Worm (Caenorhabditis elegans) whole organism, L2 larva: Measurements from ENCODE around the gene ZK287.9.

ENCODE experiments used
- ZK546.5 ChIP-seq: sonication (generic microtip); optimal IDR thresholded peaks from 2 replicates; lab custom pipeline; 2017; ENCODE audit warnings: missing biosample characterization, missing genetic modification characterization
- dmd-4 ChIP-seq: sonication (generic microtip); optimal IDR thresholded peaks from 2 replicates; lab custom pipeline; 2017; ENCODE audit warnings: missing biosample characterization, missing genetic modification characterization
- nhr-6 ChIP-seq: fragments of 150-350 bp; optimal IDR thresholded peaks from 2 replicates; lab custom pipeline; 2014; ENCODE audit warnings: missing biosample characterization, missing genetic modification characterization
- unc-62 ChIP-seq: fragments of 150-350 bp; optimal IDR thresholded peaks from 2 replicates; lab custom pipeline; 2014; ENCODE audit warnings: missing biosample characterization, missing genetic modification reagents, missing genetic modification characterization
- zag-1 ChIP-seq: fragments of 150-350 bp; optimal IDR thresholded peaks from 2 replicates; lab custom pipeline; 2014; ENCODE audit warnings: missing biosample characterization, missing genetic modification characterization

ce11 chrV:9679166-9679565 lies at the start of gene ZK287.9:
- no peak for TF ChIP-seq unc-62 (GFP tag; lab: Kevin White, UChicago)
- TF ChIP-seq ZK546.5: no peak
- TF ChIP-seq zag-1 (tag; lab: Kevin White, UChicago): no peak
- TF ChIP-seq nhr-6 (tag; lab: Kevin White, UChicago): no peak
- TF ChIP-seq dmd-4 (tag; lab: Kevin White, UChicago): no peak
